Fruit fly (Drosophila melanogaster) whole organism, embryonic: Measurements from ENCODE around the gene Nup107.

Experiments
- Antp ChIP-seq: fragments of 200-800 bp; sonication (Bioruptor generic); optimal IDR thresholded peaks from 3 replicates; lab custom pipeline; 2016; ENCODE audit warnings: missing biosample characterization, missing genetic modification characterization
- B-H1 ChIP-seq: fragments of 200-800 bp; sonication (Bioruptor generic); IDR thresholded peaks from 3 replicates; pipeline ENCODE4 v1.3.6; 2022; ENCODE audit warnings: missing biosample characterization, missing genetic modification characterization
- B-H2 ChIP-seq: fragments of 200-800 bp; sonication (Bioruptor generic); optimal IDR thresholded peaks from 2 replicates; lab custom pipeline; 2018; ENCODE audit warnings: missing biosample characterization, mild to moderate bottlenecking, missing genetic modification characterization
- CG10543 ChIP-seq: fragments of 200-800 bp; sonication (Bioruptor generic); optimal IDR thresholded peaks from 3 replicates; lab custom pipeline; 2017; ENCODE audit warnings: missing biosample characterization, mild to moderate bottlenecking, missing genetic modification characterization, moderate library complexity
- CG13424 ChIP-seq: fragments of 200-800 bp; sonication (Bioruptor generic); optimal IDR thresholded peaks from 2 replicates; lab custom pipeline; 2019; ENCODE audit warnings: missing biosample characterization, mild to moderate bottlenecking, missing genetic modification characterization, moderate library complexity
- CG17829 ChIP-seq: fragments of 200-800 bp; optimal IDR thresholded peaks from 2 replicates; lab custom pipeline; 2019; ENCODE audit warnings: missing biosample characterization, mild to moderate bottlenecking, missing genetic modification characterization, moderate library complexity
- CG2202 ChIP-seq: fragments of 200-800 bp; sonication (Bioruptor generic); optimal IDR thresholded peaks from 2 replicates; lab custom pipeline; 2018; ENCODE audit warnings: missing biosample characterization, mild to moderate bottlenecking, missing genetic modification characterization
- CG32772 ChIP-seq: fragments of 200-800 bp; sonication (Bioruptor generic); IDR thresholded peaks from 2 replicates; pipeline ENCODE4 v1.3.6; 2022; ENCODE audit warnings: missing biosample characterization, missing genetic modification characterization
- CG3726 ChIP-seq: fragments of 200-800 bp; sonication (Bioruptor generic); IDR thresholded peaks from 3 replicates; pipeline ENCODE4, ENCODE4 v1.3.6; 2022; ENCODE audit warnings: missing biosample characterization, missing genetic modification characterization
- CG4424 ChIP-seq: fragments of 200-800 bp; sonication (Bioruptor generic); optimal IDR thresholded peaks from 3 replicates; lab custom pipeline; 2016; ENCODE audit warnings: missing biosample characterization, missing genetic modification characterization
- CG5245 ChIP-seq: fragments of 200-800 bp; sonication (Bioruptor generic); optimal IDR thresholded peaks from 3 replicates; lab custom pipeline; 2016; ENCODE audit warnings: missing biosample characterization, missing genetic modification characterization
- CG5953 ChIP-seq: fragments of 200-800 bp; sonication (Bioruptor generic); IDR thresholded peaks from 2 replicates; pipeline ENCODE4 v1.3.6; 2022; ENCODE audit warnings: missing biosample characterization, missing genetic modification characterization
- CG6854 ChIP-seq: fragments of 200-800 bp; sonication (Bioruptor generic); optimal IDR thresholded peaks from 3 replicates; lab custom pipeline; 2017; ENCODE audit warnings: missing biosample characterization, mild to moderate bottlenecking, missing genetic modification characterization
- CG7556 ChIP-seq: fragments of 200-800 bp; sonication (Bioruptor generic); optimal IDR thresholded peaks from 2 replicates; lab custom pipeline; 2017; ENCODE audit warnings: missing biosample characterization, mild to moderate bottlenecking, missing genetic modification characterization
- CG7839 ChIP-seq: fragments of 200-800 bp; sonication (Bioruptor generic); optimal IDR thresholded peaks from 3 replicates; lab custom pipeline; 2018; ENCODE audit warnings: missing biosample characterization, mild to moderate bottlenecking, missing genetic modification characterization, moderate library complexity
- CG7987 ChIP-seq: fragments of 200-800 bp; sonication (Bioruptor generic); optimal IDR thresholded peaks from 2 replicates; lab custom pipeline; 2018; ENCODE audit warnings: missing biosample characterization, mild to moderate bottlenecking, missing genetic modification characterization, moderate library complexity
- CG8388 ChIP-seq: fragments of 200-800 bp; sonication (Bioruptor generic); optimal IDR thresholded peaks from 2 replicates; lab custom pipeline; 2019; ENCODE audit warnings: missing biosample characterization, mild to moderate bottlenecking, missing genetic modification characterization, moderate library complexity
- CG8478 ChIP-seq: fragments of >200 bp; optimal IDR thresholded peaks from 2 replicates; lab custom pipeline; 2018
- CG9797 ChIP-seq: fragments of 200-800 bp; sonication (Bioruptor generic); optimal IDR thresholded peaks from 3 replicates; lab custom pipeline; 2018; ENCODE audit warnings: missing biosample characterization, mild to moderate bottlenecking, missing genetic modification characterization
- Dip3 ChIP-seq: fragments of 200-800 bp; sonication (Bioruptor generic); optimal IDR thresholded peaks from 3 replicates; lab custom pipeline; 2016; ENCODE audit warnings: missing biosample characterization, missing genetic modification characterization
- Ets65A ChIP-seq: fragments of 200-800 bp; sonication (Bioruptor generic); peaks from one replicate; lab custom pipeline; 2016; ENCODE audit warnings: missing biosample characterization, missing genetic modification characterization
- Hey ChIP-seq: fragments of 200-800 bp; sonication (Bioruptor generic); optimal IDR thresholded peaks from 3 replicates; lab custom pipeline; 2018; ENCODE audit warnings: missing biosample characterization, mild to moderate bottlenecking, missing genetic modification characterization
- Hmx ChIP-seq: fragments of 200-800 bp; sonication (Bioruptor generic); optimal IDR thresholded peaks from 2 replicates; lab custom pipeline; 2016; ENCODE audit warnings: missing biosample characterization, missing genetic modification characterization
- Jarid2 ChIP-seq: fragments of 200-800 bp; sonication (Bioruptor generic); optimal IDR thresholded peaks from 3 replicates; lab custom pipeline; 2017; ENCODE audit warnings: mild to moderate bottlenecking, missing biosample characterization, missing genetic modification reagents, missing genetic modification characterization
- Mrtf ChIP-seq: fragments of 200-800 bp; sonication (Bioruptor generic); IDR thresholded peaks from 3 replicates; pipeline ENCODE4 v1.3.6; 2022; ENCODE audit warnings: missing biosample characterization, missing genetic modification characterization
- Oli ChIP-seq: fragments of 200-800 bp; sonication (Bioruptor generic); optimal IDR thresholded peaks from 2 replicates; lab custom pipeline; 2018; ENCODE audit warnings: missing biosample characterization, mild to moderate bottlenecking, missing genetic modification characterization, moderate library complexity
- Spps ChIP-seq: fragments of 200-800 bp; sonication (Bioruptor generic); optimal IDR thresholded peaks from 2 replicates; lab custom pipeline; 2018; ENCODE audit warnings: missing biosample characterization, mild to moderate bottlenecking, missing genetic modification characterization
- Sry-β ChIP-seq: fragments of 200-800 bp; sonication (Bioruptor generic); optimal IDR thresholded peaks from 2 replicates; lab custom pipeline; 2018; ENCODE audit warnings: missing biosample characterization, mild to moderate bottlenecking, missing genetic modification characterization, moderate library complexity
- TFAM ChIP-seq: fragments of 200-800 bp; sonication (Bioruptor generic); optimal IDR thresholded peaks from 2 replicates; lab custom pipeline; 2017; ENCODE audit warnings: missing biosample characterization, missing genetic modification characterization, inconsistent platforms
- al ChIP-seq: fragments of 200-800 bp; sonication (Bioruptor generic); IDR thresholded peaks from 2 replicates; pipeline ENCODE4 v1.3.6; 2022; ENCODE audit warnings: missing biosample characterization, missing genetic modification characterization
- amos ChIP-seq: fragments of 200-800 bp; sonication (Bioruptor generic); IDR thresholded peaks from 2 replicates; pipeline ENCODE4 v1.3.6; 2022; ENCODE audit warnings: missing biosample characterization, missing genetic modification characterization; ENCODE audit not compliant: partially characterized antibody
- ato ChIP-seq: fragments of 200-800 bp; sonication (Bioruptor generic); IDR thresholded peaks from 2 replicates; pipeline ENCODE4 v1.3.6; 2022; ENCODE audit warnings: missing biosample characterization, missing genetic modification characterization; ENCODE audit not compliant: partially characterized antibody
- bowl ChIP-seq: fragments of 200-800 bp; sonication (Bioruptor generic); IDR thresholded peaks from 2 replicates; pipeline ENCODE4 v1.3.6; 2022; ENCODE audit warnings: missing biosample characterization, missing genetic modification characterization
- btn ChIP-seq: fragments of 200-800 bp; sonication (Bioruptor generic); optimal IDR thresholded peaks from 2 replicates; lab custom pipeline; 2016; ENCODE audit warnings: missing biosample characterization, missing genetic modification characterization
- chif ChIP-seq, 2 experiments: fragments of 200-800 bp; sonication (Bioruptor generic); optimal IDR thresholded peaks; 3 replicates each; lab custom pipeline; 2016; ENCODE audit warnings: missing biosample characterization in 2 of 2, missing genetic modification characterization in 2 of 2
- chinmo ChIP-seq: fragments of 200-800 bp; sonication (Bioruptor generic); IDR thresholded peaks from 4 replicates; pipeline ENCODE4 v1.3.6; 2022; ENCODE audit warnings: missing biosample characterization, missing genetic modification characterization; ENCODE audit not compliant: partially characterized antibody
- croc ChIP-seq: fragments of 200-800 bp; sonication (Bioruptor generic); conservative IDR thresholded peaks from 3 replicates; pipeline ENCODE4 v1.3.6; 2022; ENCODE audit warnings: missing biosample characterization, missing genetic modification characterization
- emc ChIP-seq: fragments of 200-800 bp; sonication (Bioruptor generic); optimal IDR thresholded peaks from 2 replicates; lab custom pipeline; 2016; ENCODE audit warnings: missing biosample characterization, missing genetic modification characterization
- fd64A ChIP-seq: fragments of 200-800 bp; sonication (Bioruptor generic); optimal IDR thresholded peaks from 3 replicates; lab custom pipeline; 2018; ENCODE audit warnings: missing biosample characterization, mild to moderate bottlenecking, missing genetic modification characterization
- fd96Cb ChIP-seq: fragments of 200-800 bp; sonication (Bioruptor generic); optimal IDR thresholded peaks from 2 replicates; lab custom pipeline; 2018; ENCODE audit warnings: missing biosample characterization, mild to moderate bottlenecking, missing genetic modification characterization, moderate library complexity
- h ChIP-seq: fragments of >200 bp; optimal IDR thresholded peaks from 2 replicates; lab custom pipeline; 2017
- hbn ChIP-seq: fragments of 200-800 bp; sonication (Bioruptor generic); IDR thresholded peaks from 2 replicates; pipeline ENCODE4 v1.3.6; 2022; ENCODE audit warnings: missing biosample characterization, missing genetic modification characterization; ENCODE audit not compliant: partially characterized antibody
- insv ChIP-seq, 2 experiments: fragments of 200-800 bp; sonication (Bioruptor generic); optimal IDR thresholded peaks; 3 replicates each; lab custom pipeline; 2016 to 2018; ENCODE audit warnings: missing biosample characterization in 2 of 2, missing genetic modification characterization in 2 of 2
- klu ChIP-seq: fragments of 200-800 bp; sonication (Bioruptor generic); IDR thresholded peaks from 2 replicates; pipeline ENCODE4 v1.3.6; 2022; ENCODE audit warnings: missing biosample characterization, missing genetic modification characterization
- lilli ChIP-seq: fragments of 200-800 bp; sonication (Bioruptor generic); optimal IDR thresholded peaks from 3 replicates; lab custom pipeline; 2016; ENCODE audit warnings: missing biosample characterization, missing genetic modification characterization
- mirr ChIP-seq: fragments of 200-800 bp; sonication (Bioruptor generic); optimal IDR thresholded peaks from 3 replicates; lab custom pipeline; 2018; ENCODE audit warnings: missing biosample characterization, mild to moderate bottlenecking, missing genetic modification characterization
- nmo ChIP-seq: fragments of 200-800 bp; sonication (Bioruptor generic); optimal IDR thresholded peaks from 2 replicates; lab custom pipeline; 2018; ENCODE audit warnings: missing biosample characterization, mild to moderate bottlenecking, missing genetic modification characterization, moderate library complexity
- sug ChIP-seq: fragments of 200-800 bp; optimal IDR thresholded peaks from 2 replicates; lab custom pipeline; 2019; ENCODE audit warnings: missing biosample characterization, mild to moderate bottlenecking, missing genetic modification characterization, moderate library complexity
- unpg ChIP-seq: fragments of 200-800 bp; sonication (Bioruptor generic); optimal IDR thresholded peaks from 3 replicates; lab custom pipeline; 2018; ENCODE audit warnings: missing biosample characterization, mild to moderate bottlenecking, missing genetic modification characterization, moderate library complexity
- vfl ChIP-seq: fragments of 200-800 bp; sonication (Bioruptor generic); optimal IDR thresholded peaks from 2 replicates; lab custom pipeline; 2016; ENCODE audit warnings: missing biosample characterization, missing genetic modification characterization

Nup107 gene

dm6 chr2L:10736993-10737756 lies 1.3 kb upstream of the Nup107 start, which contains the start of the genes Vha16-5 and CG12299 (continued):
- TF ChIP-seq Sry-β (GFP tag; lab: Kevin White, UChicago) (no peak), CG7839 (tag; lab: Kevin White, UChicago) (no peak), Antp (GFP tag; lab: Kevin White, UChicago) (peak; percentile 92), Mrtf (GFP tag; lab: Robert Waterston, UW) (peak; percentile 89), CG32772 (GFP tag; lab: Robert Waterston, UW) (peak; percentile 88), croc (GFP tag; lab: Robert Waterston, UW) (peak; percentile 70; the same call in 2 of the 3 replicates), CG5953 (GFP tag; lab: Robert Waterston, UW) (peak; percentile 86), Oli (tag; lab: Kevin White, UChicago) (peak; percentile 29), vfl (GFP tag; lab: Kevin White, UChicago) (peak; percentile 84), CG5245 (GFP tag; lab: Kevin White, UChicago) (peak; percentile 88), fd64A (GFP tag; lab: Kevin White, UChicago) (no peak), CG9797 (peak; percentile 55), TFAM (GFP tag; lab: Kevin White, UChicago) (no peak), Hmx (GFP tag; lab: Kevin White, UChicago) (no peak), CG6854 (GFP tag; lab: Kevin White, UChicago) (no peak), CG8478 (lab: Kevin White, UChicago) (no peak), CG4424 (peak; percentile 87), CG7556 (GFP tag; lab: Kevin White, UChicago) (peak; percentile 51), amos (GFP tag; lab: Robert Waterston, UW) (peak; percentile 88), Hey (tag; lab: Kevin White, UChicago) (no peak), CG10543 (GFP tag; lab: Kevin White, UChicago) (peak; percentile 43), al (GFP tag; lab: Robert Waterston, UW) (peak; percentile 72), CG13424 (tag; lab: Kevin White, UChicago) (peak; percentile 92), chinmo (GFP tag; lab: Robert Waterston, UW) (peak; percentile 87; the same call in 3 of the 4 replicates), CG7987 (peak; percentile 78), B-H2 (GFP tag; lab: Kevin White, UChicago) (no peak), CG2202 (peak; percentile 51), chif (GFP tag; optimal IDR thresholded peaks at IDR 0.05; lab: Kevin White, UChicago) (peak; percentile 80 to 85), B-H1 (GFP tag; lab: Robert Waterston, UW) (peak; percentile 75), klu (GFP tag; lab: Robert Waterston, UW) (peak; percentile 54; the same call in 1 of the 2 replicates), Spps (tag; lab: Kevin White, UChicago) (no peak), sug (tag; lab: Kevin White, UChicago) (no peak), ato (peak; percentile 92), Ets65A (GFP tag; lab: Kevin White, UChicago) (peak; percentile 99), mirr (GFP tag; lab: Kevin White, UChicago) (peak; percentile 47), h (lab: Kevin White, UChicago) (no peak), emc (GFP tag; lab: Kevin White, UChicago) (peak; percentile 58), hbn (GFP tag; lab: Robert Waterston, UW) (peak; percentile 63), CG17829 (peak; percentile 84), CG3726 (GFP tag; lab: Robert Waterston, UW) (peak; percentile 63; the same call in 2 of the 3 replicates), Dip3 (GFP tag; lab: Kevin White, UChicago) (peak; percentile 83), btn (peak; percentile 53), bowl (GFP tag; lab: Robert Waterston, UW) (peak; percentile 82), CG8388 (peak; percentile 39), nmo (peak; percentile 75), unpg (GFP tag; lab: Kevin White, UChicago) (peak; percentile 78), fd96Cb (tag; lab: Kevin White, UChicago) (peak; percentile 63), insv (GFP tag; optimal IDR thresholded peaks at IDR 0.05; lab: Kevin White, UChicago) (no peak), Jarid2 (GFP tag; lab: Kevin White, UChicago) (no peak), lilli (GFP tag; lab: Kevin White, UChicago) (peak; percentile 94)
